Fruit fly (Drosophila melanogaster): ENCODE results near the gene CG15210.
A peak's percentile ranks its signal among the peaks of the same experiment; 100 is the strongest.

The CG15210 gene

dm6 chrX:10805651-10806191 lies 33.3 kb upstream of the CG15210 start (continued):
- TF ChIP-seq CG4318 (GFP tag; optimal IDR thresholded peaks at IDR 0.05), result no peak
- peak; percentile 68 for TF ChIP-seq Ets96B (tag; optimal IDR thresholded peaks at IDR 0.05)
- TF ChIP-seq Sox14 (GFP tag; optimal IDR thresholded peaks at IDR 0.05), result peak; percentile 26
- no peak for TF ChIP-seq Hr38 (GFP tag; optimal IDR thresholded peaks at IDR 0.05)
- peak; percentile 84 for TF ChIP-seq CG6854 (GFP tag; optimal IDR thresholded peaks at IDR 0.05)
- TF ChIP-seq CG8319 (GFP tag; optimal IDR thresholded peaks at IDR 0.05), result peak; percentile 39
- TF ChIP-seq achi (GFP tag; optimal IDR thresholded peaks at IDR 0.05), result peak; percentile 38
- peak; percentile 75 for TF ChIP-seq Sox102F (GFP tag; optimal IDR thresholded peaks at IDR 0.05)
- TF ChIP-seq CG8119 (GFP tag; IDR thresholded peaks at IDR 0.05), result peak; percentile 72
- TF ChIP-seq cyc (GFP tag; optimal IDR thresholded peaks at IDR 0.05), result no peak
- peak; percentile 76 for TF ChIP-seq CG6276 (GFP tag; optimal IDR thresholded peaks at IDR 0.05)
- TF ChIP-seq OdsH (GFP tag; optimal IDR thresholded peaks at IDR 0.05), result peak; percentile 27
- TF ChIP-seq fd85E (GFP tag; optimal IDR thresholded peaks at IDR 0.05), result no peak
- TF ChIP-seq Sox15 (GFP tag; optimal IDR thresholded peaks at IDR 0.05), result no peak
- TF ChIP-seq CG3032 (tag; optimal IDR thresholded peaks at IDR 0.05), result peak; percentile 66
- peak; percentile 70 for TF ChIP-seq CG34406 (GFP tag; optimal IDR thresholded peaks at IDR 0.05)
- peak; percentile 39 for TF ChIP-seq Eip75B (GFP tag; optimal IDR thresholded peaks at IDR 0.05)
- no peak for TF ChIP-seq Hr39 (GFP tag; optimal IDR thresholded peaks at IDR 0.05)

- peak; percentile 64; the same call in 2 of the 3 replicates for TF ChIP-seq eg (GFP tag; IDR thresholded peaks at IDR 0.05)
- no peak for TF ChIP-seq Ets96B (tag; optimal IDR thresholded peaks at IDR 0.05)
- no peak for TF ChIP-seq esn (GFP tag; optimal IDR thresholded peaks at IDR 0.05)
- TF ChIP-seq Met (GFP tag; optimal IDR thresholded peaks at IDR 0.05), result no peak
- no peak for TF ChIP-seq CG8119 (GFP tag; IDR thresholded peaks at IDR 0.05)
- no peak for TF ChIP-seq Gug (GFP tag; IDR thresholded peaks at IDR 0.05)
- no peak for TF ChIP-seq spab (GFP tag; optimal IDR thresholded peaks at IDR 0.05)
- TF ChIP-seq Hr4 (GFP tag; optimal IDR thresholded peaks at IDR 0.05), result no peak
- TF ChIP-seq acj6 (GFP tag; optimal IDR thresholded peaks at IDR 0.05), result no peak
- peak in 1 of 2 experiments; percentile 37 for TF ChIP-seq ss (GFP tag; optimal IDR thresholded peaks at IDR 0.05)
- peak; percentile 27 for TF ChIP-seq CG6276 (GFP tag; optimal IDR thresholded peaks at IDR 0.05)
- TF ChIP-seq Smox (GFP tag; optimal IDR thresholded peaks at IDR 0.05), result peak; percentile 7
- no peak for TF ChIP-seq CG4318 (GFP tag; optimal IDR thresholded peaks at IDR 0.05)
- TF ChIP-seq CG6854 (GFP tag; optimal IDR thresholded peaks at IDR 0.05), result no peak
- TF ChIP-seq fd85E (GFP tag; optimal IDR thresholded peaks at IDR 0.05), result no peak
- no peak for TF ChIP-seq CG10631 (GFP tag; optimal IDR thresholded peaks at IDR 0.05)
- TF ChIP-seq Hr38 (GFP tag; optimal IDR thresholded peaks at IDR 0.05), result no peak
- no peak for TF ChIP-seq OdsH (GFP tag; optimal IDR thresholded peaks at IDR 0.05)
- no peak for TF ChIP-seq dac (GFP tag; optimal IDR thresholded peaks at IDR 0.05)
- TF ChIP-seq net (GFP tag; optimal IDR thresholded peaks at IDR 0.05), result no peak
- peak; percentile 22 for TF ChIP-seq CG16779 (tag; optimal IDR thresholded peaks at IDR 0.05)
- TF ChIP-seq Hr39 (GFP tag; optimal IDR thresholded peaks at IDR 0.05), result no peak
- TF ChIP-seq CG10669 (GFP tag; optimal IDR thresholded peaks at IDR 0.05), result no peak
- no peak for TF ChIP-seq Lpt (GFP tag; optimal IDR thresholded peaks at IDR 0.05)
- TF ChIP-seq CG15336 (GFP tag; IDR thresholded peaks at IDR 0.05), result no peak
- peak; percentile 17 for TF ChIP-seq CG31627 (GFP tag; optimal IDR thresholded peaks at IDR 0.05)
- no peak for TF ChIP-seq CG11762 (GFP tag; optimal IDR thresholded peaks at IDR 0.05; ENCODE audit: insufficient read depth)
- TF ChIP-seq Eip93F (GFP tag; optimal IDR thresholded peaks at IDR 0.05), result no peak
- TF ChIP-seq CG11902 (GFP tag; optimal IDR thresholded peaks at IDR 0.05), result no peak
- no peak for TF ChIP-seq Eip75B (GFP tag; optimal IDR thresholded peaks at IDR 0.05)
- TF ChIP-seq svp (GFP tag), result peak; percentile 69
- peak in 1 of 2 experiments; percentile 6 for TF ChIP-seq salr (GFP tag; optimal IDR thresholded peaks at IDR 0.05)
- no peak for TF ChIP-seq Sox14 (GFP tag; optimal IDR thresholded peaks at IDR 0.05)
- no peak for TF ChIP-seq topi (GFP tag; optimal IDR thresholded peaks at IDR 0.05)
- no peak for TF ChIP-seq CG8632 (GFP tag; optimal IDR thresholded peaks at IDR 0.05)
- TF ChIP-seq CG3919 (GFP tag; optimal IDR thresholded peaks at IDR 0.05), result peak; percentile 28
- TF ChIP-seq Sox15 (GFP tag; optimal IDR thresholded peaks at IDR 0.05), result no peak
- peak; percentile 34 for TF ChIP-seq fkh (GFP tag; optimal IDR thresholded peaks at IDR 0.05)
- no peak for TF ChIP-seq CG6792 (GFP tag; optimal IDR thresholded peaks at IDR 0.05)
- no peak for TF ChIP-seq cyc (GFP tag; optimal IDR thresholded peaks at IDR 0.05)
- no peak for TF ChIP-seq CG7368 (GFP tag; optimal IDR thresholded peaks at IDR 0.05)
- no peak for TF ChIP-seq CG8319 (GFP tag; optimal IDR thresholded peaks at IDR 0.05)
- TF ChIP-seq CG9139 (GFP tag; optimal IDR thresholded peaks at IDR 0.05), result peak; percentile 23
Measured at dm6 chrX:10806718-10807412, 32.2 kb upstream of the CG15210 start.
